Worm (Caenorhabditis elegans): ENCODE results near the gene R144.6.

- TF ChIP-seq pqm-1 (tag; optimal IDR thresholded peaks at IDR 0.05) (no peak), unc-55 (GFP tag; optimal IDR thresholded peaks at IDR 0.05) (no peak)
These were observed 18.4 kb upstream of the R144.6 start, which contains the start of gene R144.13 for ce11 chrIII:5022964-5023363.

Measured in whole organism, late embryonic.